Fruit fly (Drosophila melanogaster): ENCODE data around the gene nsl1.
A peak's percentile ranks its signal among the peaks of the same experiment; 100 is the strongest.

DNA sequence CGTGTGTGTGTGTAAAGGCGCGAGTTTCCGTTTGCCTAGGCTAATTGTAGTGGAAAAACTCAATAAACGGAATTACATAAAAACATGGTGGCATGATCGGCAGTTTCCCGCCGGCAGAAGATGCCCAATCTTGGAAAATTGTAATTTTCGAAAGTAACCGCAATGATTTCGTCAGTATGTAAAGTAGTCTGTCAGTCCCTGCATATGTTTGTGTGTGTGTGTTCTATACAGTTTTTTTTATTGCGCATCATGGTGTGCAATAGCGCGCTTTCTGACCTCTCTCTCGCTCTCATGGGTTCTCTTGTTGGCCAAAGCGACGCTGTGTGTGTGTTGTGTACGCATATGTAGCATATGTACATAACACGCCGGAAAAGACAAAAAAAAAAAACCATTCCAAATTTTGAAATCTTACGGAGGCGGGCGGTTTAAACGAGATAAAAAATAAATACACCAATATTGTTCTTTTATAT is 711 bp downstream of the nsl1 start:
- TF ChIP-seq CG13204 (GFP tag; optimal IDR thresholded peaks at IDR 0.05), result peak; percentile 17
- TF ChIP-seq CG9948 (tag; optimal IDR thresholded peaks at IDR 0.05), result no peak
- no peak for TF ChIP-seq CG8159 (tag; optimal IDR thresholded peaks at IDR 0.05)
- peak; percentile 28; the same call in 1 of the 2 replicates for TF ChIP-seq Ets98B (GFP tag; IDR thresholded peaks at IDR 0.05)
- TF ChIP-seq Pif1A (GFP tag; optimal IDR thresholded peaks at IDR 0.05), result no peak
- TF ChIP-seq EcR (GFP tag; optimal IDR thresholded peaks at IDR 0.05), result no peak
- TF ChIP-seq CG15710 (tag; optimal IDR thresholded peaks at IDR 0.05), result peak; percentile 21
